Worm (Caenorhabditis elegans): ENCODE results near the gene lgc-1.

DNA sequence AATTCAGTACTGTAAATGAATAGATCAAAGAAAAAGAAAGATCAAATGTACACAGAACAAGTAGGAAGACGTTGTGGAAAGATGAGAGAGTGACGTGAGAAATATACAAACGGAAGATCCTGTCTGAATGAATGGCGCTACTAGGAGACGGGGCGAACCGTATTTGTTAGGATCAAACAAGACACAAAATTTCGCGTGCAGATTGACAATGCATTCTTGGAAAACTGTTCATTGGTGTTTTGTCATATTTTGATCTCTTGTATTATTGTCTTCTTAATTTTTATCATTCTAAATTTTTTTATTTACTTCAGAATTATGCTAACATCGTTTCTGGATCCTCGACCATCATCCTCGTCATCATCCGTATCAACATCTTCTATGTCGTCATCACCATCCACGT lies 40.1 kb upstream of the lgc-1 start, which contains the start of gene nhr-181:
- TF ChIP-seq lsy-2 (tag; optimal IDR thresholded peaks at IDR 0.05) (no peak), nhr-28 (tag; optimal IDR thresholded peaks at IDR 0.05) (no peak), drap-1 (GFP tag; optimal IDR thresholded peaks at IDR 0.05) (no peak), unc-39 (tag; optimal IDR thresholded peaks at IDR 0.05) (no peak), mep-1 (tag; optimal IDR thresholded peaks at IDR 0.05) (no peak), nhr-237 (tag; optimal IDR thresholded peaks at IDR 0.05) (no peak), nhr-12 (tag; optimal IDR thresholded peaks at IDR 0.05) (no peak), unc-62 (GFP tag; optimal IDR thresholded peaks at IDR 0.05) (no peak), snpc-4 (tag; optimal IDR thresholded peaks at IDR 0.05) (no peak), ztf-11 (tag; optimal IDR thresholded peaks at IDR 0.05) (no peak), ces-1 (GFP tag; optimal IDR thresholded peaks at IDR 0.05) (no peak), blmp-1 (tag; optimal IDR thresholded peaks at IDR 0.05) (no peak)

Measured in whole organism, mixed stage, embryonic.